Fruit fly (Drosophila melanogaster): Measurements from ENCODE around the gene amrt.

dm6 chrX:13815526-13816173, 33.4 kb downstream of the amrt start:
- TF ChIP-seq EcR (GFP tag; optimal IDR thresholded peaks at IDR 0.05): no peak
- peak; percentile 77 for TF ChIP-seq CG32121 (GFP tag; IDR thresholded peaks at IDR 0.05)
- peak; percentile 31 for TF ChIP-seq CG13204 (GFP tag; optimal IDR thresholded peaks at IDR 0.05)
- TF ChIP-seq CG14655 (GFP tag; optimal IDR thresholded peaks at IDR 0.05): peak; percentile 89
- TF ChIP-seq fd96Ca (GFP tag; IDR thresholded peaks at IDR 0.05): peak; percentile 80
- peak; percentile 52 for TF ChIP-seq CG12605 (GFP tag; IDR thresholded peaks at IDR 0.05)
- TF ChIP-seq gl (tag; optimal IDR thresholded peaks at IDR 0.05): no peak
- peak; percentile 86 for TF ChIP-seq CG8301 (tag; optimal IDR thresholded peaks at IDR 0.05)
- TF ChIP-seq CG34367 (tag; optimal IDR thresholded peaks at IDR 0.05): peak; percentile 58
- TF ChIP-seq CG8159 (tag; optimal IDR thresholded peaks at IDR 0.05): peak; percentile 76

All from whole organism, pupa.